Worm (Caenorhabditis elegans): Measurements from ENCODE around the gene ttr-54.
A peak's percentile ranks its signal among the peaks of the same experiment; 100 is the strongest.

ttr-54 gene

ce11 chrIV:10157489-10158088 lies 2.0 kb downstream of the ttr-54 start, which contains the start of gene ttr-53:
ttr-53 (plus strand) TSS chrIV:10158038.
- no peak for TF ChIP-seq drap-1 (GFP tag; optimal IDR thresholded peaks at IDR 0.05)
- no peak for TF ChIP-seq M03D4.4 (tag; optimal IDR thresholded peaks at IDR 0.05)
- TF ChIP-seq nhr-28 (tag; optimal IDR thresholded peaks at IDR 0.05): no peak
- no peak for TF ChIP-seq tbx-8 (GFP tag; optimal IDR thresholded peaks at IDR 0.05)
- no peak for TF ChIP-seq flh-1 (GFP tag; optimal IDR thresholded peaks at IDR 0.05)
- no peak for TF ChIP-seq lin-32 (GFP tag; optimal IDR thresholded peaks at IDR 0.05)
- no peak for TF ChIP-seq mep-1 (tag; optimal IDR thresholded peaks at IDR 0.05)
- TF ChIP-seq ceh-43 (GFP tag; optimal IDR thresholded peaks at IDR 0.05): no peak
- TF ChIP-seq pha-4 (tag; optimal IDR thresholded peaks at IDR 0.05): no peak
- TF ChIP-seq zip-8 (tag; optimal IDR thresholded peaks at IDR 0.05): no peak
- TF ChIP-seq mls-2 (tag; optimal IDR thresholded peaks at IDR 0.05): no peak
- no peak for TF ChIP-seq ztf-11 (tag; optimal IDR thresholded peaks at IDR 0.05)
- no peak for TF ChIP-seq ham-2 (GFP tag; optimal IDR thresholded peaks at IDR 0.05)
- TF ChIP-seq cnd-1 (tag; optimal IDR thresholded peaks at IDR 0.05): no peak
- no peak for TF ChIP-seq sptf-1 (tag; optimal IDR thresholded peaks at IDR 0.05)

- TF ChIP-seq nhr-2 (tag; optimal IDR thresholded peaks at IDR 0.05) (no peak), ztf-11 (tag; optimal IDR thresholded peaks at IDR 0.05) (no peak), lin-32 (GFP tag; optimal IDR thresholded peaks at IDR 0.05) (no peak), bed-3 (GFP tag; optimal IDR thresholded peaks at IDR 0.05) (no peak), nhr-237 (tag; optimal IDR thresholded peaks at IDR 0.05) (no peak), nhr-76 (tag; optimal IDR thresholded peaks at IDR 0.05) (no peak), ham-2 (GFP tag; optimal IDR thresholded peaks at IDR 0.05) (no peak), elt-1 (tag; optimal IDR thresholded peaks at IDR 0.05; ENCODE audit: borderline replicate concordance, insufficient read depth) (no peak), unc-39 (tag; optimal IDR thresholded peaks at IDR 0.05) (no peak), nhr-12 (tag; optimal IDR thresholded peaks at IDR 0.05) (no peak), elt-3 (tag; optimal IDR thresholded peaks at IDR 0.05) (no peak), flh-1 (GFP tag; optimal IDR thresholded peaks at IDR 0.05) (no peak), nhr-28 (tag; optimal IDR thresholded peaks at IDR 0.05) (no peak), lin-13 (tag; optimal IDR thresholded peaks at IDR 0.05) (no peak), hlh-1 (tag; optimal IDR thresholded peaks at IDR 0.05) (no peak), zip-8 (tag; optimal IDR thresholded peaks at IDR 0.05) (no peak), sptf-1 (tag; optimal IDR thresholded peaks at IDR 0.05) (no peak), cnd-1 (tag; optimal IDR thresholded peaks at IDR 0.05) (no peak)
Observed at ce11 chrIV:10161706-10162105, 6.1 kb downstream of the ttr-54 start, which contains the start of gene pps-1. pps-1 (plus strand) TSS chrIV:10162006.

ce11 chrIV:10164086-10164485 lies 8.5 kb downstream of the ttr-54 start:
- TF ChIP-seq flh-1 (GFP tag; optimal IDR thresholded peaks at IDR 0.05): no peak

ce11 chrIV:10170808-10171207 lies 15.2 kb downstream of the ttr-54 start:
- TF ChIP-seq sem-2 (GFP tag; optimal IDR thresholded peaks at IDR 0.05): no peak
- TF ChIP-seq ces-1 (GFP tag; optimal IDR thresholded peaks at IDR 0.05): peak; percentile 99
- no peak for TF ChIP-seq nhr-237 (tag; optimal IDR thresholded peaks at IDR 0.05)
- no peak for TF ChIP-seq blmp-1 (tag; optimal IDR thresholded peaks at IDR 0.05)

- TF ChIP-seq ces-1 (GFP tag; optimal IDR thresholded peaks at IDR 0.05): peak; percentile 59
- TF ChIP-seq zip-8 (tag; optimal IDR thresholded peaks at IDR 0.05): no peak
- TF ChIP-seq ham-2 (GFP tag; optimal IDR thresholded peaks at IDR 0.05): no peak
- no peak for TF ChIP-seq mab-5 (tag; optimal IDR thresholded peaks at IDR 0.05)
- TF ChIP-seq M03D4.4 (tag; optimal IDR thresholded peaks at IDR 0.05): no peak
- TF ChIP-seq lin-13 (tag; optimal IDR thresholded peaks at IDR 0.05): no peak
Observed at ce11 chrIV:10174328-10174727, 18.8 kb downstream of the ttr-54 start, which contains the start of gene pxf-1. pxf-1 (minus strand) TSS chrIV:10174341.
